Fruit fly (Drosophila melanogaster) whole organism, embryonic: ENCODE results near the gene Lasp.

ENCODE experiments used
- Atf3 ChIP-seq: fragments of 200-800 bp; sonication (Bioruptor generic); optimal IDR thresholded peaks from 3 replicates; lab custom pipeline; 2016; ENCODE audit warnings: missing biosample characterization, missing genetic modification characterization
- Blimp-1 ChIP-seq: fragments of 200-800 bp; sonication (Bioruptor generic); optimal IDR thresholded peaks from 3 replicates; lab custom pipeline; 2018; ENCODE audit warnings: missing biosample characterization, missing genetic modification characterization, mild to moderate bottlenecking, moderate library complexity, missing genetic modification reagents
- CG10321 ChIP-seq: fragments of 200-800 bp; sonication (Bioruptor generic); IDR thresholded peaks from 2 replicates; pipeline ENCODE4 v1.3.6; 2022; ENCODE audit warnings: missing biosample characterization, missing genetic modification characterization
- CG12104 ChIP-seq: fragments of 200-800 bp; sonication (Bioruptor generic); optimal IDR thresholded peaks from 3 replicates; lab custom pipeline; 2016; ENCODE audit warnings: missing biosample characterization, missing genetic modification characterization
- CG13894 ChIP-seq: fragments of 200-800 bp; sonication (Bioruptor generic); optimal IDR thresholded peaks from 3 replicates; lab custom pipeline; 2018; ENCODE audit warnings: missing biosample characterization, mild to moderate bottlenecking, missing genetic modification characterization, moderate library complexity
- CG14050 ChIP-seq: fragments of 200-800 bp; sonication (Bioruptor generic); IDR thresholded peaks from 3 replicates; pipeline ENCODE4 v1.3.6; 2022; ENCODE audit warnings: missing biosample characterization, missing genetic modification characterization
- CG14710 ChIP-seq: fragments of 200-800 bp; sonication (Bioruptor generic); optimal IDR thresholded peaks from 3 replicates; lab custom pipeline; 2019; ENCODE audit warnings: missing biosample characterization, mild to moderate bottlenecking, missing genetic modification characterization, moderate library complexity
- CG15269 ChIP-seq: fragments of 200-800 bp; sonication (Bioruptor generic); optimal IDR thresholded peaks from 2 replicates; lab custom pipeline; 2018; ENCODE audit warnings: missing biosample characterization, mild to moderate bottlenecking, missing genetic modification characterization, moderate library complexity
- CG17912 ChIP-seq: fragments of 200-800 bp; sonication (Bioruptor generic); optimal IDR thresholded peaks from 2 replicates; lab custom pipeline; 2018; ENCODE audit warnings: missing biosample characterization, mild to moderate bottlenecking, missing genetic modification characterization
- CG18262 ChIP-seq: fragments of 200-800 bp; optimal IDR thresholded peaks from 3 replicates; lab custom pipeline; 2019; ENCODE audit warnings: missing biosample characterization, mild to moderate bottlenecking, missing genetic modification characterization, moderate library complexity
- CG18476 ChIP-seq: fragments of 200-800 bp; sonication (Bioruptor generic); optimal IDR thresholded peaks from 2 replicates; lab custom pipeline; 2016; ENCODE audit warnings: missing biosample characterization, mild to moderate bottlenecking, missing genetic modification characterization
- CG2712 ChIP-seq: fragments of 200-800 bp; optimal IDR thresholded peaks from 3 replicates; lab custom pipeline; 2019; ENCODE audit warnings: missing biosample characterization, mild to moderate bottlenecking, missing genetic modification characterization, moderate library complexity
- CG33557 ChIP-seq: fragments of 200-800 bp; sonication (Bioruptor generic); optimal IDR thresholded peaks from 2 replicates; lab custom pipeline; 2019; ENCODE audit warnings: missing biosample characterization, mild to moderate bottlenecking, missing genetic modification characterization, moderate library complexity
- CG3407 ChIP-seq: fragments of 200-800 bp; sonication (Bioruptor generic); optimal IDR thresholded peaks from 2 replicates; lab custom pipeline; 2018; ENCODE audit warnings: missing biosample characterization, mild to moderate bottlenecking, missing genetic modification characterization
- CG4424 ChIP-seq: fragments of 200-800 bp; sonication (Bioruptor generic); optimal IDR thresholded peaks from 3 replicates; lab custom pipeline; 2016; ENCODE audit warnings: missing biosample characterization, missing genetic modification characterization
- CG6272 ChIP-seq: fragments of 200-800 bp; sonication (Bioruptor generic); IDR thresholded peaks from 2 replicates; pipeline ENCODE4 v1.3.6; 2022; ENCODE audit warnings: missing biosample characterization, missing genetic modification characterization
- CG7271 ChIP-seq: fragments of 200-800 bp; sonication (Bioruptor generic); optimal IDR thresholded peaks from 2 replicates; lab custom pipeline; 2018; ENCODE audit warnings: missing biosample characterization, mild to moderate bottlenecking, missing genetic modification characterization, moderate library complexity
- CG7928 ChIP-seq: fragments of 200-800 bp; sonication (Bioruptor generic); optimal IDR thresholded peaks from 2 replicates; lab custom pipeline; 2017; ENCODE audit warnings: missing biosample characterization, mild to moderate bottlenecking, missing genetic modification characterization
- CG9817 ChIP-seq: fragments of 200-800 bp; sonication (Bioruptor generic); optimal IDR thresholded peaks from 2 replicates; lab custom pipeline; 2018; ENCODE audit warnings: missing biosample characterization, mild to moderate bottlenecking, missing genetic modification characterization, moderate library complexity
- CTCF ChIP-seq: fragments of 200-800 bp; sonication (Bioruptor generic); optimal IDR thresholded peaks from 2 replicates; lab custom pipeline; 2017; ENCODE audit warnings: missing biosample characterization, mild to moderate bottlenecking, missing genetic modification characterization, moderate library complexity
- Dip3 ChIP-seq: fragments of 200-800 bp; sonication (Bioruptor generic); optimal IDR thresholded peaks from 3 replicates; lab custom pipeline; 2016; ENCODE audit warnings: missing biosample characterization, missing genetic modification characterization
- Drgx ChIP-seq: fragments of 200-800 bp; sonication (Bioruptor generic); IDR thresholded peaks from 2 replicates; pipeline ENCODE4 v1.3.6; 2022; ENCODE audit warnings: missing biosample characterization, missing genetic modification characterization
- Ets97D ChIP-seq: fragments of 200-800 bp; sonication (Bioruptor generic); optimal IDR thresholded peaks from 3 replicates; lab custom pipeline; 2016; ENCODE audit warnings: missing biosample characterization, missing genetic modification characterization
- HLH4C ChIP-seq: fragments of 200-800 bp; sonication (Bioruptor generic); IDR thresholded peaks from 3 replicates; pipeline ENCODE4 v1.3.6; 2022; ENCODE audit warnings: missing biosample characterization, missing genetic modification characterization; ENCODE audit not compliant: partially characterized antibody
- Lpt ChIP-seq: fragments of >200 bp; optimal IDR thresholded peaks from 2 replicates; lab custom pipeline; 2018; ENCODE audit warnings: missing biosample characterization, missing genetic modification characterization
- Med ChIP-seq: fragments of 200-800 bp; sonication (Bioruptor generic); peaks from one replicate; lab custom pipeline; 2016; ENCODE audit warnings: missing biosample characterization, missing genetic modification characterization, mild to moderate bottlenecking, inconsistent platforms, moderate library complexity
- Six4 ChIP-seq: fragments of 200-800 bp; sonication (Bioruptor generic); optimal IDR thresholded peaks from 2 replicates; lab custom pipeline; 2016; ENCODE audit warnings: missing biosample characterization, missing genetic modification characterization
- ab ChIP-seq: fragments of 200-800 bp; sonication (Bioruptor generic); optimal IDR thresholded peaks from 2 replicates; lab custom pipeline; 2016; ENCODE audit warnings: missing biosample characterization, missing genetic modification characterization
- bowl ChIP-seq: fragments of 200-800 bp; sonication (Bioruptor generic); IDR thresholded peaks from 2 replicates; pipeline ENCODE4 v1.3.6; 2022; ENCODE audit warnings: missing biosample characterization, missing genetic modification characterization
- chif ChIP-seq, 2 experiments: fragments of 200-800 bp; sonication (Bioruptor generic); optimal IDR thresholded peaks; 3 replicates each; lab custom pipeline; 2016; ENCODE audit warnings: missing biosample characterization in 2 of 2, missing genetic modification characterization in 2 of 2
- dmrt11E ChIP-seq: fragments of 200-800 bp; sonication (Bioruptor generic); optimal IDR thresholded peaks from 3 replicates; lab custom pipeline; 2018; ENCODE audit warnings: missing biosample characterization, mild to moderate bottlenecking, missing genetic modification characterization, moderate library complexity
- fu2 ChIP-seq: fragments of 200-800 bp; sonication (Bioruptor generic); optimal IDR thresholded peaks from 2 replicates; lab custom pipeline; 2016; ENCODE audit warnings: missing biosample characterization, missing genetic modification characterization
- gcm ChIP-seq: fragments of 200-800 bp; sonication (Bioruptor generic); optimal IDR thresholded peaks from 2 replicates; lab custom pipeline; 2019; ENCODE audit warnings: missing biosample characterization, mild to moderate bottlenecking, missing genetic modification characterization, moderate library complexity
- ham ChIP-seq: fragments of 200-800 bp; sonication (Bioruptor generic); IDR thresholded peaks from 2 replicates; pipeline ENCODE4 v1.3.6; 2022; ENCODE audit warnings: missing biosample characterization, missing genetic modification characterization
- her ChIP-seq: fragments of 200-800 bp; sonication (Bioruptor generic); optimal IDR thresholded peaks from 2 replicates; lab custom pipeline; 2016; ENCODE audit warnings: missing biosample characterization, missing genetic modification characterization
- lov ChIP-seq, 2 experiments: fragments of 200-800 bp in 1 of 2; fragments of >200 bp in 1 of 2; sonication (Bioruptor generic) in 1 of 2; IDR thresholded peaks in 1 of 2; optimal IDR thresholded peaks in 1 of 2; 2 replicates in 1 of 2; 3 replicates in 1 of 2; pipeline versions ENCODE4 v1.3.6 to Lab custom; 2017 to 2022; ENCODE audit warnings: missing biosample characterization in 1 of 2, missing genetic modification characterization in 1 of 2
- nmo ChIP-seq: fragments of 200-800 bp; sonication (Bioruptor generic); optimal IDR thresholded peaks from 2 replicates; lab custom pipeline; 2018; ENCODE audit warnings: missing biosample characterization, mild to moderate bottlenecking, missing genetic modification characterization, moderate library complexity
- otp ChIP-seq: fragments of 200-800 bp; sonication (Bioruptor generic); IDR thresholded peaks from 3 replicates; pipeline ENCODE4, ENCODE4 v1.3.6; 2022; ENCODE audit warnings: missing biosample characterization, missing genetic modification characterization
- pan ChIP-seq, 4 experiments: fragments of >200 bp in 3 of 4; fragments of 200-800 bp in 1 of 4; sonication (Bioruptor generic) in 1 of 4; optimal IDR thresholded peaks in 3 of 4; IDR thresholded peaks in 1 of 4; 2 replicates each; pipeline versions ENCODE4 v1.3.6 to Lab custom; 2017 to 2022; ENCODE audit warnings: missing biosample characterization in 2 of 4, missing genetic modification characterization in 2 of 4, mixed read lengths in 1 of 4
- phol ChIP-seq: fragments of 200-800 bp; sonication (Bioruptor generic); optimal IDR thresholded peaks from 3 replicates; lab custom pipeline; 2018; ENCODE audit warnings: missing biosample characterization, mild to moderate bottlenecking, missing genetic modification characterization, moderate library complexity
- prd ChIP-seq, 3 experiments: fragments of >200 bp in 2 of 3; fragments of 200-800 bp in 1 of 3; sonication (Bioruptor generic) in 1 of 3; optimal IDR thresholded peaks in 2 of 3; IDR thresholded peaks in 1 of 3; 2 replicates in 2 of 3; 3 replicates in 1 of 3; pipeline versions ENCODE4 v1.3.6 to Lab custom; 2017 to 2022; ENCODE audit warnings: missing biosample characterization in 1 of 3, missing genetic modification characterization in 1 of 3
- sens ChIP-seq: fragments of 200-800 bp; sonication (Bioruptor generic); peaks from one replicate; lab custom pipeline; 2016; ENCODE audit warnings: missing biosample characterization, missing genetic modification characterization
- sug ChIP-seq: fragments of 200-800 bp; optimal IDR thresholded peaks from 2 replicates; lab custom pipeline; 2019; ENCODE audit warnings: missing biosample characterization, mild to moderate bottlenecking, missing genetic modification characterization, moderate library complexity
- tap ChIP-seq: fragments of 200-800 bp; optimal IDR thresholded peaks from 3 replicates; lab custom pipeline; 2019; ENCODE audit warnings: missing biosample characterization, mild to moderate bottlenecking, missing genetic modification characterization, moderate library complexity
- tgo ChIP-seq: fragments of 200-800 bp; sonication (Bioruptor generic); IDR thresholded peaks from 3 replicates; pipeline ENCODE4 v1.3.6; 2022; ENCODE audit warnings: missing biosample characterization, missing genetic modification characterization
- z ChIP-seq: fragments of 200-800 bp; sonication (Bioruptor generic); IDR thresholded peaks from 3 replicates; pipeline ENCODE4 v1.3.6; 2022; ENCODE audit warnings: missing biosample characterization, missing genetic modification characterization

Lasp gene

DNA sequence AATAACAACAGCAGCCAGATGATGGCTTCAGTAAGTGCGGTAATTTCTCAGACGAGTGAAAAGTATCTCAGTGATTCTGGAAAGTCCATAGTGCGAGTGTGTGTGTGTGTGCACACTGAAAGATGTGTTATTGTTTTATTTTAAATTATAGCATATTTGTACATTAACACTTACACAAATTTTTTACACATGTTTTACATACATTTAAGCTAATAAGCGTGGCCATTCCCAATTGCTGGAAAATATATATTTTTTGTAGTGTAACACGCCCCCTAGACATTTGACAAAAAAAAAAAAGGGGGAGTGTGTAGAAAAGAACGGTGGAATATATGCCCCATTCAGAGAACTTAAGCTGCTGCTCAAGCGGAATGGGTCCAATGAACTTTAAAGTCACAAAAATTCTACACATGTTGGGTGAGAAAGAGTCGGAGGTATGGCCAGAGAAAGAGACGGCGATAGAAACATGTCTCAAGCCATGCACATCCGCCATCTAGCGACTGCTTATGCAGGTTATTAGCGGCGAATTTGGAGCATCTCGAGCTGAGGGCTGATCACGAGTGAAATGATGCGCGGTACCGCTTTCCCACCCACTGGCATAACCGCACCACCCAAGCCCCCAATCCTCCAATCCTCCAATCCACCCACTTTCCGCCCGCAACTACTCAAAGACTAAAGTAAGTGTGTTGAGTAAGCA lies 79.5 kb downstream of the Lasp start (continued):
- peak; percentile 26 for TF ChIP-seq CG18262
- TF ChIP-seq gcm, result no peak
- TF ChIP-seq CG17912 (GFP tag; lab: Kevin White, UChicago), result no peak
- no peak for TF ChIP-seq CG7271 (tag; lab: Kevin White, UChicago)
- TF ChIP-seq prd (optimal IDR thresholded peaks at IDR 0.05; lab: Kevin White, UChicago), result no peak
- TF ChIP-seq prd (GFP tag; IDR thresholded peaks at IDR 0.05; lab: Robert Waterston, UW), result peak; percentile 61; the same call in 2 of the 3 replicates
- peak; percentile 80 for TF ChIP-seq sens (GFP tag; lab: Kevin White, UChicago)
- peak; percentile 68 for TF ChIP-seq Med (GFP tag; lab: Kevin White, UChicago)
- peak; percentile 77 for TF ChIP-seq CTCF (GFP tag; lab: Kevin White, UChicago)
- no peak for TF ChIP-seq fu2 (GFP tag; lab: Kevin White, UChicago)
- no peak for TF ChIP-seq dmrt11E (tag; lab: Kevin White, UChicago)
- no peak for TF ChIP-seq CG12104 (GFP tag; lab: Kevin White, UChicago)
- TF ChIP-seq CG9817 (tag; lab: Kevin White, UChicago), result no peak
- TF ChIP-seq Atf3 (GFP tag; lab: Kevin White, UChicago), result no peak
- no peak for TF ChIP-seq CG33557 (GFP tag; lab: Kevin White, UChicago)
- TF ChIP-seq CG14050, result no peak
- no peak for TF ChIP-seq CG18476
- peak; percentile 25 for TF ChIP-seq CG14710
- TF ChIP-seq tgo, result 0 out of 3 replicates have a peak, but pooled peaks have one; percentile 14
- TF ChIP-seq Blimp-1, result peak; percentile 44
- TF ChIP-seq her (GFP tag; lab: Kevin White, UChicago), result no peak
- peak; percentile 26 for TF ChIP-seq CG4424 (GFP tag; lab: Kevin White, UChicago)
- no peak for TF ChIP-seq pan (optimal IDR thresholded peaks at IDR 0.05; lab: Kevin White, UChicago)
- peak in 1 of 2 experiments; percentile 20 for TF ChIP-seq pan (GFP tag; optimal IDR thresholded peaks at IDR 0.05 in 1 of 2, IDR thresholded peaks at IDR 0.05 in 1 of 2)
- TF ChIP-seq Lpt (GFP tag; lab: Kevin White, UChicago), result no peak
- TF ChIP-seq bowl (GFP tag; lab: Robert Waterston, UW), result no peak
- TF ChIP-seq lov (optimal IDR thresholded peaks at IDR 0.05; lab: Kevin White, UChicago), result no peak
- 0 out of 3 replicates have a peak, but pooled peaks have one; percentile 30 for TF ChIP-seq lov (GFP tag; IDR thresholded peaks at IDR 0.05; lab: Robert Waterston, UW)
- peak; percentile 15 for TF ChIP-seq CG2712 (tag; lab: Kevin White, UChicago)
- 0 out of 3 replicates have a peak, but pooled peaks have one; percentile 30 for TF ChIP-seq z (GFP tag; lab: Robert Waterston, UW)
- TF ChIP-seq Ets97D (GFP tag; lab: Kevin White, UChicago), result no peak
- peak; percentile 16 for TF ChIP-seq nmo (GFP tag; lab: Kevin White, UChicago)
- TF ChIP-seq ham (GFP tag; lab: Robert Waterston, UW), result no peak
- no peak for TF ChIP-seq CG15269
- TF ChIP-seq chif (GFP tag; optimal IDR thresholded peaks at IDR 0.05; lab: Kevin White, UChicago), result no peak
- TF ChIP-seq Six4, result no peak

DNA sequence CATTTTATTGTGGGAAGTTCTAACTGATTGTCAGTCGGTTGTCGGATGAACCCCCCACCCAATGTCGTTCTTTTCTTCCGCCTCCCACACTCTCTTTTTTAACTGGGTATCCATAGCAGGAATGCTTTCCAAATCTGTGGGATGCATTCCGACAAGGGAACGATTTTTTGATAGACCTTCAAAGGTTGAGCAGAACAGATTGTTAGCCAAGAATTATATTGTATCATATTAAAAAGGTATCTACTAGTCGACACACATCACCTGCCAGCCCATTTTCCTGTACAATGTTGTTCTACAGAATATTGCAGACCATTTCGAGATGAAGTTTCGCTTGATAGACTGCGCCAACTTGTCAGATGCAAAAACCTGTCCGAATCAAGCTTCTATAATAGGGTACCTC lies 81.7 kb downstream of the Lasp start:
- no peak for TF ChIP-seq ab (GFP tag; lab: Kevin White, UChicago)
- no peak for TF ChIP-seq tap (tag; lab: Kevin White, UChicago)
- no peak for TF ChIP-seq CG7928 (GFP tag; lab: Kevin White, UChicago)
- TF ChIP-seq CG6272 (GFP tag; lab: Robert Waterston, UW), result no peak
- TF ChIP-seq otp (GFP tag; lab: Robert Waterston, UW), result no peak
- no peak for TF ChIP-seq sug (tag; lab: Kevin White, UChicago)
- no peak for TF ChIP-seq CG3407 (GFP tag; lab: Kevin White, UChicago)
- TF ChIP-seq phol (tag; lab: Kevin White, UChicago), result no peak
- TF ChIP-seq HLH4C (GFP tag; lab: Robert Waterston, UW), result no peak
- no peak for TF ChIP-seq Drgx (GFP tag; lab: Robert Waterston, UW)
- no peak for TF ChIP-seq Dip3 (GFP tag; lab: Kevin White, UChicago)
- no peak for TF ChIP-seq CG13894 (tag; lab: Kevin White, UChicago)
- TF ChIP-seq CG10321 (GFP tag; lab: Robert Waterston, UW), result no peak
